Worm (Caenorhabditis elegans) whole organism, L2 larva: ENCODE measurements around the gene B0462.4.
A peak's percentile ranks its signal among the peaks of the same experiment; 100 is the strongest.

Source experiments
- C34F6.9 ChIP-seq: fragments of 150-350 bp; optimal IDR thresholded peaks from 2 replicates; lab custom pipeline; 2014; ENCODE audit warnings: missing biosample characterization, missing genetic modification characterization
- F13H6.1 ChIP-seq: sonication (generic microtip); optimal IDR thresholded peaks from 2 replicates; lab custom pipeline; 2016; ENCODE audit warnings: missing genetic modification characterization, missing compliant biosample characterization
- ZK546.5 ChIP-seq: sonication (generic microtip); optimal IDR thresholded peaks from 2 replicates; lab custom pipeline; 2017; ENCODE audit warnings: missing biosample characterization, missing genetic modification characterization
- ama-1 ChIP-seq: fragments of 150-350 bp; optimal IDR thresholded peaks from 2 replicates; lab custom pipeline; 2018; ENCODE audit warnings: inconsistent platforms
- ceh-16 ChIP-seq: fragments of 150-350 bp; optimal IDR thresholded peaks from 2 replicates; lab custom pipeline; 2014; ENCODE audit warnings: missing biosample characterization, missing genetic modification characterization
- ceh-82 ChIP-seq: fragments of 150-350 bp; optimal IDR thresholded peaks from 2 replicates; lab custom pipeline; 2014; ENCODE audit warnings: missing biosample characterization, missing genetic modification characterization
- crh-2 ChIP-seq: sonication (generic microtip); optimal IDR thresholded peaks from 2 replicates; lab custom pipeline; 2017; ENCODE audit warnings: missing biosample characterization, missing genetic modification characterization
- dmd-4 ChIP-seq: sonication (generic microtip); optimal IDR thresholded peaks from 2 replicates; lab custom pipeline; 2017; ENCODE audit warnings: missing biosample characterization, missing genetic modification characterization
- egl-27 ChIP-seq: sonication (generic microtip); optimal IDR thresholded peaks from 3 replicates; lab custom pipeline; 2017; ENCODE audit warnings: missing biosample characterization, missing genetic modification reagents, missing genetic modification characterization
- elt-1 ChIP-seq: fragments of 150-350 bp; optimal IDR thresholded peaks from 2 replicates; lab custom pipeline; 2014; ENCODE audit warnings: missing biosample characterization, missing genetic modification characterization
- elt-3 ChIP-seq: sonication (generic microtip); optimal IDR thresholded peaks from 2 replicates; lab custom pipeline; 2017; ENCODE audit warnings: missing biosample characterization, missing genetic modification characterization
- fos-1 ChIP-seq: fragments of 150-350 bp; optimal IDR thresholded peaks from 2 replicates; lab custom pipeline; 2014; ENCODE audit warnings: missing biosample characterization, missing genetic modification characterization
- gmeb-1 ChIP-seq: fragments of 150-350 bp; optimal IDR thresholded peaks from 2 replicates; lab custom pipeline; 2014; ENCODE audit warnings: missing biosample characterization, missing genetic modification characterization
- lsy-2 ChIP-seq, 2 experiments: fragments of 150-350 bp in 1 of 2; sonication (generic microtip) in 1 of 2; optimal IDR thresholded peaks; 2 replicates each; lab custom pipeline; 2014 to 2017; ENCODE audit warnings: missing biosample characterization in 2 of 2, missing genetic modification characterization in 2 of 2
- mab-5 ChIP-seq: fragments of 150-350 bp; optimal IDR thresholded peaks from 2 replicates; lab custom pipeline; 2014; ENCODE audit warnings: missing biosample characterization, missing genetic modification characterization
- nhr-10 ChIP-seq: sonication (generic microtip); optimal IDR thresholded peaks from 2 replicates; lab custom pipeline; 2017; ENCODE audit warnings: missing biosample characterization, missing genetic modification characterization
- nhr-11 ChIP-seq: fragments of 150-350 bp; optimal IDR thresholded peaks from 2 replicates; lab custom pipeline; 2014; ENCODE audit warnings: missing biosample characterization, missing genetic modification characterization
- nhr-12 ChIP-seq: fragments of 150-350 bp; optimal IDR thresholded peaks from 2 replicates; lab custom pipeline; 2014; ENCODE audit warnings: missing biosample characterization, missing genetic modification characterization
- nhr-129 ChIP-seq: fragments of 150-350 bp; optimal IDR thresholded peaks from 2 replicates; lab custom pipeline; 2014; ENCODE audit warnings: missing biosample characterization, missing genetic modification characterization
- nhr-21 ChIP-seq: fragments of 150-350 bp; optimal IDR thresholded peaks from 2 replicates; lab custom pipeline; 2014; ENCODE audit warnings: missing biosample characterization, missing genetic modification characterization
- nhr-237 ChIP-seq: fragments of 150-350 bp; optimal IDR thresholded peaks from 2 replicates; lab custom pipeline; 2014; ENCODE audit warnings: missing biosample characterization, missing genetic modification characterization
- nhr-25 ChIP-seq: fragments of 150-350 bp; sonication (generic microtip); optimal IDR thresholded peaks from 3 replicates; lab custom pipeline; 2014; ENCODE audit warnings: missing biosample characterization, missing genetic modification characterization
- nhr-6 ChIP-seq: fragments of 150-350 bp; optimal IDR thresholded peaks from 2 replicates; lab custom pipeline; 2014; ENCODE audit warnings: missing biosample characterization, missing genetic modification characterization
- nhr-77 ChIP-seq: fragments of 150-350 bp; optimal IDR thresholded peaks from 2 replicates; lab custom pipeline; 2014; ENCODE audit warnings: missing biosample characterization, missing genetic modification characterization
- peb-1 ChIP-seq: fragments of 150-350 bp; optimal IDR thresholded peaks from 2 replicates; lab custom pipeline; 2014; ENCODE audit warnings: missing biosample characterization, missing genetic modification characterization
- sem-4 ChIP-seq: fragments of 150-350 bp; optimal IDR thresholded peaks from 2 replicates; lab custom pipeline; 2014; ENCODE audit warnings: missing biosample characterization, missing genetic modification reagents, missing genetic modification characterization
- sma-9 ChIP-seq, 2 experiments: fragments of 150-350 bp in 1 of 2; sonication (generic microtip) in 1 of 2; optimal IDR thresholded peaks; 2 replicates each; lab custom pipeline; 2014 to 2016; ENCODE audit warnings: missing genetic modification characterization in 2 of 2, mild to moderate bottlenecking in 1 of 2, missing biosample characterization in 1 of 2, missing compliant biosample characterization in 1 of 2, missing genetic modification reagents in 1 of 2, moderate library complexity in 1 of 2
- snpc-4 ChIP-seq: fragments of 150-350 bp; optimal IDR thresholded peaks from 2 replicates; lab custom pipeline; 2014; ENCODE audit warnings: missing biosample characterization, missing genetic modification characterization
- unc-39 ChIP-seq: fragments of 150-350 bp; optimal IDR thresholded peaks from 2 replicates; lab custom pipeline; 2014; ENCODE audit warnings: missing biosample characterization, missing genetic modification characterization
- unc-55 ChIP-seq: fragments of 150-350 bp; sonication (generic microtip); optimal IDR thresholded peaks from 3 replicates; lab custom pipeline; 2014; ENCODE audit warnings: missing biosample characterization, missing genetic modification reagents, missing genetic modification characterization
- ztf-1 ChIP-seq: fragments of 200-800 bp; sonication (Bioruptor generic); conservative IDR thresholded peaks from 2 replicates; pipeline ENCODE4 v1.3.6; 2022; ENCODE audit warnings: missing genetic modification characterization, missing compliant biosample characterization
- ztf-11 ChIP-seq: sonication (generic microtip); optimal IDR thresholded peaks from 2 replicates; lab custom pipeline; 2017; ENCODE audit warnings: missing biosample characterization, missing genetic modification characterization
- ztf-4 ChIP-seq: fragments of 150-350 bp; optimal IDR thresholded peaks from 2 replicates; lab custom pipeline; 2014; ENCODE audit warnings: missing biosample characterization, missing genetic modification characterization

Gene B0462.4

ce11 chrV:18331086-18331485 lies at the start of gene B0462.4:
TSS of gene B0462.4 (minus strand) at chrV:18331186.
- no peak for TF ChIP-seq mab-5 (tag; lab: Kevin White, UChicago)
- no peak for TF ChIP-seq ceh-82 (tag; lab: Kevin White, UChicago)
- no peak for TF ChIP-seq nhr-10 (tag; lab: Kevin White, UChicago)
- no peak for TF ChIP-seq nhr-12 (tag; lab: Kevin White, UChicago)
- no peak for TF ChIP-seq snpc-4 (tag; lab: Kevin White, UChicago)
- no peak for TF ChIP-seq nhr-21

- TF ChIP-seq sma-9 (GFP tag; optimal IDR thresholded peaks at IDR 0.05; lab: Kevin White, UChicago) (no peak), sma-9 (tag; optimal IDR thresholded peaks at IDR 0.05; lab: Kevin White, UChicago) (no peak), C34F6.9 (tag; lab: Kevin White, UChicago) (no peak), nhr-10 (tag; lab: Kevin White, UChicago) (no peak), F13H6.1 (tag; lab: Kevin White, UChicago) (no peak), ZK546.5 (tag; lab: Kevin White, UChicago) (no peak), lsy-2 (tag; optimal IDR thresholded peaks at IDR 0.05; lab: Kevin White, UChicago) (no peak), gmeb-1 (tag; lab: Kevin White, UChicago) (no peak), unc-39 (tag; lab: Kevin White, UChicago) (no peak), unc-55 (GFP tag; lab: Kevin White, UChicago) (no peak), nhr-237 (tag; lab: Kevin White, UChicago) (no peak)
- TF ChIP-seq, all 48 proteins: peak for 0
Observed at ce11 chrV:18378819-18379218, 47.8 kb upstream of the B0462.4 start, which contains the start of gene Y51A2B.8. TSS of gene Y51A2B.8 (plus strand) at chrV:18379119.

DNA sequence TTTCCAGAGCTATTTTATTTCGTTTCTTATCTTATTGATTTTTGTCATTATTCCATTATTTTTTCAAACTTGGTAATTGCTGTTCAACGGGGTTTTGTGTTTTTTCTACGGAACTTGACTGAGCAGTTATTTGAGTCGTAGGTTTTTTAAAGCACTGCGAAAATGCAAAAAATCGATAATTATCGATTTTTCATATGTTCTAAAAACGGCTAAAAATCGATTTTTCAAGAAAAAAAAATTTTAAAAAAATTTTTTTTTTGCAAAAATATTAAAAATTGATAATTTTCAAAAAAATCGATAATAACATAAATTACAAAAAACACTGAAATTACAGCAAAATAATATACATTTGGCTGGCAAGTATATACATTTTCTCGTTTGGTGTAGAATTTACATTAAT lies 44.6 kb upstream of the B0462.4 start:
- TF ChIP-seq ztf-11 (tag; lab: Kevin White, UChicago) (no peak), ama-1 (lab: Kevin White, UChicago) (no peak), ceh-16 (no peak), nhr-12 (tag; lab: Kevin White, UChicago) (no peak), sma-9 (GFP tag; optimal IDR thresholded peaks at IDR 0.05; lab: Kevin White, UChicago) (no peak), sma-9 (tag; optimal IDR thresholded peaks at IDR 0.05; lab: Kevin White, UChicago) (no peak), elt-3 (tag; lab: Kevin White, UChicago) (no peak), elt-1 (tag; lab: Kevin White, UChicago) (no peak), nhr-25 (no peak), egl-27 (tag; lab: Kevin White, UChicago) (no peak), ztf-1 (GFP tag; lab: Robert Waterston, UW) (no peak), nhr-6 (tag; lab: Kevin White, UChicago) (no peak), crh-2 (no peak), gmeb-1 (tag; lab: Kevin White, UChicago) (no peak)

DNA sequence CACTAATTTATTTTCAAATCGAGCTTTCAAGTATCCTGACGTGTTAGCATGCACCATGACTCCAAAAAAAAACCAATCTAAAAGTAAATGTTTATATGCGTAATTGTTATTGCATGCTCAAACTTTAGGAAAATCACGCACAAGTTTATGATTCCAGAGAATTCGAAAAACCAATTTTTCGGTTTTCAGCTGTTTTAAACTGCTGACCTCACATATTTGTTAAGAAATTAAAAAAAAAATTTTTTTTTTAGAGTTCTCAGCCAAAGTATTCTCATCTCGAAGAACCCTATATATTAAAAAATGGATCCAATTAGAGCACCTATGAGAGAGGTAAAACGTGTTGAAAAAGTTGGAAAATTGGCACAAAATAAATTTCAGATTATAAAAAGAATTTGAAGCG lies 43.2 kb upstream of the B0462.4 start, which contains the start of gene Y51A2B.2:
Gene Y51A2B.2, plus strand, starts transcription at position 301 of the 400 bp plus-strand sequence.
- TF ChIP-seq snpc-4 (tag; lab: Kevin White, UChicago) (no peak), nhr-77 (tag; lab: Kevin White, UChicago) (no peak), nhr-10 (tag; lab: Kevin White, UChicago) (no peak), fos-1 (tag; lab: Kevin White, UChicago) (no peak), dmd-4 (tag; lab: Kevin White, UChicago) (no peak), gmeb-1 (tag; lab: Kevin White, UChicago) (no peak), ztf-1 (GFP tag; lab: Robert Waterston, UW) (no peak), sem-4 (tag; lab: Kevin White, UChicago) (no peak), ceh-16 (no peak), ztf-4 (tag; lab: Kevin White, UChicago) (no peak)

DNA sequence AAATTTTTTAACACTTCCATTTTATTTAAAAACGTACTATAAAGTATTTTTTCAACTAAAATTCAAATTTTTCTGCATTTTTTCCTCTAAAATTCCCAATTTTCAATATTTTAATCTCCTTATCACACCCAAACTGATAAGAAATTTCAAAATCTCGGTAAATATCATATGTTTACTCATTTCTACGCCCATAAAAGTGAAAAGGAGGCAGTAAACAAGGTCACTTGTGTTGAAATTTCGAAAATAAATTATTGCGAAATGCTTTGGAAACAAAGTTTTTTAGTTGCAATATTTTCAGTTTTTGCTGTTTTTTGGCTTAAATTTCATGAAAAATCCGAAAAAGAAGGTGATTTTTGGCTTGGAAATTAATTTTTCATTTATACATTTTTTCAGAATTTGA lies 40.6 kb upstream of the B0462.4 start, which contains the start of gene C08E8.4:
Gene C08E8.4, plus strand, starts transcription at position 268 of the 400 bp plus-strand sequence.
- TF ChIP-seq sem-4 (tag; lab: Kevin White, UChicago) (no peak), crh-2 (peak; percentile 8), fos-1 (tag; lab: Kevin White, UChicago) (peak; percentile 51), nhr-11 (tag; lab: Kevin White, UChicago) (no peak)

DNA sequence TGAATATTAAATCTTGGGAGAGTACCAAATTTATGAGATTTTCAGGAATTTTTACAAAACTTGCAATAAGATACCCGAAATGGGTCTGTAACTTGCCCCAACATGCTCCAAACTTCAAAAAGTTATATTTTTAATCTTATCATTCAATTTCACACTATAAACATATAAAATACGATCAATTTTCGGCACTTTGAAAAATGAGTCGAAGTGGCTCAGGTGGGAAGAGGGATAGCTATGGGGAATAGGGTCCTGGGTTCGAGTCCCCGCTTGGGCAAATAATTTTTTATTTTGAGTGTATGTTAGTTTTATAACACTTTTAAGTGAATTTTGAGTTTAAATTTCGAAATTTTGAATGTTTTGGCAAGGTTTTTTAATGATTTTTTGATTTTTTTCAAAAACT lies 40.0 kb upstream of the B0462.4 start:
- TF ChIP-seq nhr-77 (tag; lab: Kevin White, UChicago) (no peak), lsy-2 (tag; optimal IDR thresholded peaks at IDR 0.05; lab: Kevin White, UChicago) (no peak), nhr-129 (tag; lab: Kevin White, UChicago) (no peak), ama-1 (lab: Kevin White, UChicago) (no peak), ZK546.5 (tag; lab: Kevin White, UChicago) (no peak), dmd-4 (tag; lab: Kevin White, UChicago) (no peak), peb-1 (tag; lab: Kevin White, UChicago) (no peak), mab-5 (tag; lab: Kevin White, UChicago) (no peak), unc-39 (tag; lab: Kevin White, UChicago) (no peak)
